Worm (Caenorhabditis elegans): ENCODE measurements around the gene F10E7.9.

Gene F10E7.9

ce11 chrII:7072315-7072589 lies 37.6 kb downstream of the F10E7.9 start, which contains the start of gene kars-1:
Gene kars-1, minus strand, starts transcription at chrII:7072415.
- no peak for TF ChIP-seq madf-10 (tag; optimal IDR thresholded peaks at IDR 0.05)
- TF ChIP-seq F52B5.7 (tag; optimal IDR thresholded peaks at IDR 0.05), result no peak
- no peak for TF ChIP-seq lir-1 (GFP tag; conservative IDR thresholded peaks at IDR 0.05)
- TF ChIP-seq mel-28 (tag; optimal IDR thresholded peaks at IDR 0.05; ENCODE audit: borderline replicate concordance), result no peak
- no peak for TF ChIP-seq nfya-2 (GFP tag; IDR thresholded peaks at IDR 0.05)
- no peak for TF ChIP-seq F22D6.2 (tag; optimal IDR thresholded peaks at IDR 0.05)
- no peak for TF ChIP-seq Y56A3A.18 (GFP tag; IDR thresholded peaks at IDR 0.05)
- no peak for TF ChIP-seq rpc-1 (optimal IDR thresholded peaks at IDR 0.05)
- TF ChIP-seq rpc-1 (tag; optimal IDR thresholded peaks at IDR 0.05), result no peak
- TF ChIP-seq tlf-1 (GFP tag; optimal IDR thresholded peaks at IDR 0.05), result no peak
- TF ChIP-seq hlh-26 (GFP tag; conservative IDR thresholded peaks at IDR 0.05), result no peak
- TF ChIP-seq ekl-4 (GFP tag; IDR thresholded peaks at IDR 0.05), result no peak
- TF ChIP-seq F10E7.11 (tag; optimal IDR thresholded peaks at IDR 0.05), result no peak
- no peak for TF ChIP-seq Y53G8AR.9 (GFP tag; conservative IDR thresholded peaks at IDR 0.05)
- TF ChIP-seq dpff-1 (tag; optimal IDR thresholded peaks at IDR 0.05), result no peak
- no peak for TF ChIP-seq fkh-3 (tag; optimal IDR thresholded peaks at IDR 0.05)
- TF ChIP-seq attf-6 (GFP tag; IDR thresholded peaks at IDR 0.05), result no peak
- TF ChIP-seq ztf-18 (tag; optimal IDR thresholded peaks at IDR 0.05), result no peak

DNA sequence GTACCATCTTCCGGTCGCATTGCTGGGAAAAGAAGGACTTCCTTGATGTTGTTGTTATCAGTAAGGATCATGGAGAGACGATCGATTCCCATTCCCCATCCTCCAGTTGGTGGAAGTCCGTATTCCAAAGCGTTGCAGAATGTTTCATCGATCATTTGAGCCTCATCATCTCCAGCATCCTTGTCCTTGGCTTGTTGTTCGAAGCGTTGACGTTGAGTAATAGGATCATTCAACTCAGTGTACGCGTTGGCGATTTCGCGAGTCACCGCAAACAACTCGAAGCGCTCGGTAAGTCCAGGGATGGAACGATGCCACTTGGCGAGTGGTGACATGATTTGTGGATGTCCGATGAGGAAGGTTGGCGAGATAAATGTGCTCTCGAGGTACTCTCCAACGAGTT lies 39.4 kb downstream of the F10E7.9 start:
- TF ChIP-seq tlf-1 (GFP tag; optimal IDR thresholded peaks at IDR 0.05), result no peak
- TF ChIP-seq F55B11.4 (tag; optimal IDR thresholded peaks at IDR 0.05; ENCODE audit: borderline replicate concordance, insufficient read depth), result no peak
- no peak for TF ChIP-seq dpff-1 (tag; optimal IDR thresholded peaks at IDR 0.05)
- TF ChIP-seq bed-1 (GFP tag; IDR thresholded peaks at IDR 0.05), result 0 out of 2 replicates have a peak, but pooled peaks have one; percentile 16
- no peak for TF ChIP-seq chd-7 (tag; optimal IDR thresholded peaks at IDR 0.05)
- TF ChIP-seq nfya-1 (tag; optimal IDR thresholded peaks at IDR 0.05; ENCODE audit: borderline replicate concordance, insufficient read depth), result no peak

DNA sequence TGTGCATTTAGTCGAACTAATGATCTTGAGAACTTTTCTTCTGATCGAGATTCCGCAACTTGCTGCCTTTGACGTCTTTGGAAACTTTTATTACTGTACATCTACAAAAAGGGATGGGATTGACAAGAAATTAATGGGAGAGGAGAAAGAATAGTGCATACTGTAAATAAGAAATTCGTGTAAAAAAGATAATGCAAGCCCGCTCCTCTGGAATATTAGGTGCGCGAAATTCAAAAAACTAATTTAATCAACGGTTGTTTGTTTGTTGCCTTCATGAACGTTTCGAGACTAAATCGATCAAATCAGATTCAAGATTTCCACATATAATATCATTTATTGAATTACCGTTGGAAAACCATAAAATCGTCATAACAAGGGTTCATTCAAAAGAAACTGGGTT lies 40.0 kb downstream of the F10E7.9 start, which contains the start of gene him-14:
TSS of gene him-14 (minus strand) at position 101 of the 400 bp plus-strand sequence.
- TF ChIP-seq C06A6.2 (GFP tag; conservative IDR thresholded peaks at IDR 0.05) (no peak), ceh-58 (GFP tag; IDR thresholded peaks at IDR 0.05) (no peak), F49E8.2 (tag; optimal IDR thresholded peaks at IDR 0.05; ENCODE audit: insufficient read depth) (peak; percentile 14), Y53G8AR.9 (GFP tag; conservative IDR thresholded peaks at IDR 0.05) (0 out of 2 replicates have a peak, but pooled peaks have one; percentile 17), snpc-1.3 (tag; optimal IDR thresholded peaks at IDR 0.05; ENCODE audit: insufficient read depth) (peak; percentile 1), sea-2 (GFP tag; IDR thresholded peaks at IDR 0.05) (no peak), F37B4.10 (GFP tag; IDR thresholded peaks at IDR 0.05) (no peak), ztf-22 (GFP tag; optimal IDR thresholded peaks at IDR 0.05) (no peak), madf-6 (GFP tag; IDR thresholded peaks at IDR 0.05) (peak; percentile 24; the same call in 1 of the 2 replicates), aptf-2 (GFP tag; conservative IDR thresholded peaks at IDR 0.05) (no peak), him-1 (tag; optimal IDR thresholded peaks at IDR 0.05) (peak; percentile 10), F57A8.1 (GFP tag; optimal IDR thresholded peaks at IDR 0.05) (no peak), ceh-79 (tag; optimal IDR thresholded peaks at IDR 0.05) (no peak), cebp-1 (GFP tag; IDR thresholded peaks at IDR 0.05) (no peak), cebp-1 (tag; optimal IDR thresholded peaks at IDR 0.05) (no peak)

- no peak for TF ChIP-seq Y53F4B.3 (GFP tag; IDR thresholded peaks at IDR 0.05)
- TF ChIP-seq ceh-91 (GFP tag; IDR thresholded peaks at IDR 0.05), result 0 out of 2 replicates have a peak, but pooled peaks have one; percentile 9
- TF ChIP-seq let-526 (GFP tag; IDR thresholded peaks at IDR 0.05), result no peak
- no peak for TF ChIP-seq nhr-120 (GFP tag; IDR thresholded peaks at IDR 0.05)
- TF ChIP-seq T26A5.8 (tag; optimal IDR thresholded peaks at IDR 0.05), result no peak
- no peak for TF ChIP-seq nfya-2 (GFP tag; IDR thresholded peaks at IDR 0.05)
- TF ChIP-seq lsl-1 (GFP tag; optimal IDR thresholded peaks at IDR 0.05), result peak; percentile 30
- peak; percentile 85 for TF ChIP-seq madf-6 (GFP tag; IDR thresholded peaks at IDR 0.05)
- no peak for TF ChIP-seq attf-6 (GFP tag; IDR thresholded peaks at IDR 0.05)
- TF ChIP-seq ets-4 (GFP tag; optimal IDR thresholded peaks at IDR 0.05), result no peak
- TF ChIP-seq F33H1.4 (GFP tag; IDR thresholded peaks at IDR 0.05), result peak; percentile 16; the same call in 1 of the 2 replicates
- no peak for TF ChIP-seq Y67H2A.10 (GFP tag; conservative IDR thresholded peaks at IDR 0.05)
- TF ChIP-seq xnd-1 (tag; optimal IDR thresholded peaks at IDR 0.05), result peak; percentile 60
- TF ChIP-seq B0035.1 (tag; optimal IDR thresholded peaks at IDR 0.05), result no peak
Measured at ce11 chrII:7065391-7065790, 44.5 kb downstream of the F10E7.9 start, which contains the start of gene nos-2. Gene nos-2, plus strand, starts transcription at chrII:7065618.

All from whole organism, young adult.